Worm (Caenorhabditis elegans): ENCODE results near the gene acl-3.

ce11 chrIV:11676054-11676453 lies 24.2 kb upstream of the acl-3 start, which contains the start of gene inx-9:
- no peak for TF ChIP-seq ceh-82 (tag; optimal IDR thresholded peaks at IDR 0.05)
- TF ChIP-seq unc-62 (GFP tag; optimal IDR thresholded peaks at IDR 0.05): no peak
- no peak for TF ChIP-seq ztf-4 (tag; optimal IDR thresholded peaks at IDR 0.05)

Measured in whole organism, L2 larva.